Fruit fly (Drosophila melanogaster): ENCODE results near the gene CG7739.
A peak's percentile ranks its signal among the peaks of the same experiment; 100 is the strongest.

DNA sequence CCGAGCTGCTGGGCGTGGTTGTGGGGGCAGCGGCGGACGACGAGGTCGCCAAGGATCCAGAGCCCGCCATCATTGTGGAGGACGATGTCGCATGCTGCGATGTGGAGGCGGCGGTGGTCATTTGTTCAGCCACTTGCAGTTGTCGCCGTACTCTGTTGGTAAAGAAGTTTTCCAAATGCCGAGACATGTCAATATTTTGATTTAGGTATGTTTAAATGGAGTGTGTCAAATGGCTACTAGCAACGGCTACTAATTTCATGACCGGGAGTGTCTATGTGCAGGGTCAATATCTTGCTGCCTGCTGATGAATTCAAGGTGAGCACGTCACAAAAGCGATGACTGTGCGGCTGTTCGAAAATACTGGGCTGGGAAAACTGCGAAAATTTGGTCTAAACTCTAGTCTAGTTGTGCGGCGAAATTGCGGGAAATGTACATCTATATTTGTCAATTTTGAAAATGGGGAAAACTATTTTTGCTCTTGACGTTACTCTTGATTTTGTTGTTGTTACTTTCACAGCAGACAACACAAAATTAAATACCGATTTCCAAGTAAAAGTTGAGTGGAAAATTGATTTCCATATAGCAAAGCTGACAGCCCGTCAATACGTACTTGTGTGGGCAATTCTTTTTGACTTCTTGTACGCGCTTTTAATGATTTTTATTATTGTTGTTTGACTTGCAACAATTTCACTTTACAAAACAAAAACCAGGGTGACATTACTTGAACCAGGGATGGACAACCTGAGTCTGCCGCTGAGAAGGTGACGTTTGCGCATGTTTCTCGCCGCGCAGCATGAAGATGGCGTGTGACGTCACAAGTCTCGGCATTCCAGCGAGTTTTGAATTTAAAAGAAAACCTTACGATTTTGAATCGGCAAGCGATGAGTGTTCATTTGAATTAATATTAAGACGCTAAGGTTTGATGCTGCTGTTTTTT, 24.8 kb upstream of the CG7739 start, which contains the start of gene CG7656:
- peak; percentile 18 for TF ChIP-seq CG9705 (GFP tag; optimal IDR thresholded peaks at IDR 0.05)
- no peak for TF ChIP-seq Dfd (GFP tag; optimal IDR thresholded peaks at IDR 0.05)
- peak; percentile 27 for TF ChIP-seq psq (GFP tag; optimal IDR thresholded peaks at IDR 0.05)
- TF ChIP-seq OdsH (GFP tag; optimal IDR thresholded peaks at IDR 0.05), result peak; percentile 48
- peak in 1 of 2 experiments; percentile 80 for TF ChIP-seq foxo (GFP tag; optimal IDR thresholded peaks at IDR 0.05)
- peak; percentile 60 for TF ChIP-seq br (GFP tag; optimal IDR thresholded peaks at IDR 0.05)
- TF ChIP-seq dsf (GFP tag; optimal IDR thresholded peaks at IDR 0.05; ENCODE audit: borderline replicate concordance), result no peak
- TF ChIP-seq fru (GFP tag; optimal IDR thresholded peaks at IDR 0.05), result peak; percentile 76

Data from whole organism, wandering third instar larva.